Worm (Caenorhabditis elegans) whole organism, L4/young adult: ENCODE data around the gene flp-20.

Source experiments
- dao-5 ChIP-seq: sonication (generic microtip); optimal IDR thresholded peaks from 2 replicates; lab custom pipeline; 2016; ENCODE audit warnings: missing genotype, missing genetic modification characterization, moderate library complexity, missing compliant biosample characterization
- him-1 ChIP-seq: sonication (generic microtip); optimal IDR thresholded peaks from 2 replicates; lab custom pipeline; 2016; ENCODE audit warnings: missing genotype, missing genetic modification reagents, missing genetic modification characterization, missing compliant biosample characterization

- no peak for TF ChIP-seq him-1 (tag; lab: Kevin White, UChicago)
- TF ChIP-seq dao-5 (tag; lab: Kevin White, UChicago), result no peak
Observed at ce11 chrX:9336227-9336626, 13.5 kb downstream of the flp-20 start.
